Fruit fly (Drosophila melanogaster) whole organism, embryonic: ENCODE measurements around the gene Strip.

Experiments
- CG10565 ChIP-seq: fragments of 200-800 bp; sonication (Bioruptor generic); optimal IDR thresholded peaks from 3 replicates; lab custom pipeline; 2016; ENCODE audit warnings: missing biosample characterization, mild to moderate bottlenecking, missing genetic modification characterization
- CG10959 ChIP-seq: fragments of 200-800 bp; sonication (Bioruptor generic); IDR thresholded peaks from 2 replicates; pipeline ENCODE4 v1.3.6; 2022; ENCODE audit warnings: missing biosample characterization, missing genetic modification characterization
- CG11085 ChIP-seq: fragments of 200-800 bp; sonication (Bioruptor generic); IDR thresholded peaks from 2 replicates; pipeline ENCODE4 v1.3.6; 2022; ENCODE audit warnings: missing biosample characterization, missing genetic modification characterization
- CG14710 ChIP-seq: fragments of 200-800 bp; sonication (Bioruptor generic); optimal IDR thresholded peaks from 3 replicates; lab custom pipeline; 2019; ENCODE audit warnings: missing biosample characterization, mild to moderate bottlenecking, missing genetic modification characterization, moderate library complexity
- CG15696 ChIP-seq: fragments of 200-800 bp; sonication (Bioruptor generic); optimal IDR thresholded peaks from 2 replicates; lab custom pipeline; 2019; ENCODE audit warnings: missing biosample characterization, mild to moderate bottlenecking, missing genetic modification characterization, moderate library complexity
- CG17359 ChIP-seq: fragments of 200-800 bp; sonication (Bioruptor generic); optimal IDR thresholded peaks from 3 replicates; lab custom pipeline; 2018; ENCODE audit warnings: missing biosample characterization, mild to moderate bottlenecking, missing genetic modification characterization, moderate library complexity
- CG17612 ChIP-seq: fragments of 200-800 bp; sonication (Bioruptor generic); IDR thresholded peaks from 2 replicates; pipeline ENCODE4 v1.3.6; 2022; ENCODE audit warnings: missing biosample characterization, missing genetic modification characterization
- CG17802 ChIP-seq: fragments of 200-800 bp; sonication (Bioruptor generic); optimal IDR thresholded peaks from 2 replicates; lab custom pipeline; 2018; ENCODE audit warnings: missing biosample characterization, mild to moderate bottlenecking, missing genetic modification characterization, moderate library complexity
- CG18619 ChIP-seq: fragments of 200-800 bp; sonication (Bioruptor generic); optimal IDR thresholded peaks from 3 replicates; lab custom pipeline; 2017; ENCODE audit warnings: missing biosample characterization, mild to moderate bottlenecking, missing genetic modification characterization
- CG30403 ChIP-seq: fragments of 200-800 bp; sonication (Bioruptor generic); optimal IDR thresholded peaks from 3 replicates; lab custom pipeline; 2016; ENCODE audit warnings: missing biosample characterization, missing genetic modification characterization
- CG31441 ChIP-seq: fragments of 200-800 bp; sonication (Bioruptor generic); IDR thresholded peaks from 2 replicates; pipeline ENCODE4 v1.3.6; 2022; ENCODE audit warnings: missing biosample characterization, missing genetic modification characterization
- CG34376 ChIP-seq: fragments of 200-800 bp; sonication (Bioruptor generic); optimal IDR thresholded peaks from 2 replicates; lab custom pipeline; 2018; ENCODE audit warnings: missing biosample characterization, mild to moderate bottlenecking, missing genetic modification characterization
- CG6813 ChIP-seq: fragments of 200-800 bp; sonication (Bioruptor generic); optimal IDR thresholded peaks from 2 replicates; lab custom pipeline; 2017; ENCODE audit warnings: missing biosample characterization, missing genetic modification characterization, mild to moderate bottlenecking, moderate library complexity, missing genetic modification reagents
- CG7786 ChIP-seq: fragments of 200-800 bp; sonication (Bioruptor generic); optimal IDR thresholded peaks from 2 replicates; lab custom pipeline; 2016; ENCODE audit warnings: missing biosample characterization, missing genetic modification characterization
- CG7963 ChIP-seq: fragments of 200-800 bp; sonication (Bioruptor generic); IDR thresholded peaks from 3 replicates; pipeline ENCODE4 v1.3.6; 2022; ENCODE audit warnings: missing biosample characterization, missing genetic modification characterization; ENCODE audit not compliant: partially characterized antibody
- CG7987 ChIP-seq: fragments of 200-800 bp; sonication (Bioruptor generic); optimal IDR thresholded peaks from 2 replicates; lab custom pipeline; 2018; ENCODE audit warnings: missing biosample characterization, mild to moderate bottlenecking, missing genetic modification characterization, moderate library complexity
- Chrac-16 ChIP-seq: fragments of 200-800 bp; sonication (Bioruptor generic); optimal IDR thresholded peaks from 3 replicates; lab custom pipeline; 2016; ENCODE audit warnings: missing biosample characterization, missing genetic modification characterization
- Dll ChIP-seq: fragments of 200-800 bp; sonication (Bioruptor generic); IDR thresholded peaks from 4 replicates; pipeline ENCODE4 v1.3.6; 2022; ENCODE audit warnings: missing biosample characterization, missing genetic modification characterization; ENCODE audit not compliant: partially characterized antibody
- HmgD ChIP-seq: fragments of 200-800 bp; sonication (Bioruptor generic); optimal IDR thresholded peaks from 3 replicates; lab custom pipeline; 2016; ENCODE audit warnings: missing biosample characterization, missing genetic modification characterization
- Hr51 ChIP-seq, 2 experiments: fragments of 200-800 bp; sonication (Bioruptor generic); optimal IDR thresholded peaks; 2 replicates in 1 of 2; 3 replicates in 1 of 2; lab custom pipeline; 2016 to 2018; ENCODE audit warnings: missing biosample characterization in 2 of 2, missing genetic modification characterization in 2 of 2, mild to moderate bottlenecking in 1 of 2, moderate library complexity in 1 of 2
- Hr78 ChIP-seq, 2 experiments: fragments of 200-800 bp in 1 of 2; fragments of >200 bp in 1 of 2; sonication (Bioruptor generic) in 1 of 2; optimal IDR thresholded peaks; 2 replicates each; lab custom pipeline; 2017 to 2019; ENCODE audit warnings: missing biosample characterization in 2 of 2, missing genetic modification characterization in 2 of 2, mild to moderate bottlenecking in 1 of 2, moderate library complexity in 1 of 2
- Myb ChIP-seq: fragments of 200-800 bp; sonication (Bioruptor generic); optimal IDR thresholded peaks from 2 replicates; lab custom pipeline; 2016; ENCODE audit warnings: missing biosample characterization, missing genetic modification characterization
- NFAT ChIP-seq: fragments of 200-800 bp; sonication (Bioruptor generic); IDR thresholded peaks from 2 replicates; pipeline ENCODE4 v1.3.6; 2022; ENCODE audit warnings: missing biosample characterization, missing genetic modification characterization
- Opbp ChIP-seq: fragments of 200-800 bp; sonication (Bioruptor generic); IDR thresholded peaks from 3 replicates; pipeline ENCODE4 v1.3.6; 2022; ENCODE audit warnings: missing biosample characterization, missing genetic modification characterization; ENCODE audit not compliant: partially characterized antibody
- TFAM ChIP-seq: fragments of 200-800 bp; sonication (Bioruptor generic); optimal IDR thresholded peaks from 2 replicates; lab custom pipeline; 2017; ENCODE audit warnings: missing biosample characterization, missing genetic modification characterization, inconsistent platforms
- YL-1 ChIP-seq: fragments of 200-800 bp; sonication (Bioruptor generic); optimal IDR thresholded peaks from 3 replicates; lab custom pipeline; 2017; ENCODE audit warnings: missing biosample characterization, mild to moderate bottlenecking, missing genetic modification characterization
- bab2 ChIP-seq: fragments of 200-800 bp; sonication (Bioruptor generic); optimal IDR thresholded peaks from 2 replicates; lab custom pipeline; 2016; ENCODE audit warnings: missing biosample characterization, missing genetic modification characterization
- bigmax ChIP-seq: fragments of 200-800 bp; sonication (Bioruptor generic); optimal IDR thresholded peaks from 2 replicates; lab custom pipeline; 2018; ENCODE audit warnings: missing biosample characterization, mild to moderate bottlenecking, missing genetic modification characterization
- bowl ChIP-seq: fragments of 200-800 bp; sonication (Bioruptor generic); IDR thresholded peaks from 2 replicates; pipeline ENCODE4 v1.3.6; 2022; ENCODE audit warnings: missing biosample characterization, missing genetic modification characterization
- cato ChIP-seq: fragments of 200-800 bp; sonication (Bioruptor generic); optimal IDR thresholded peaks from 2 replicates; lab custom pipeline; 2016; ENCODE audit warnings: missing biosample characterization, missing genetic modification characterization, borderline replicate concordance
- chif ChIP-seq, 2 experiments: fragments of 200-800 bp; sonication (Bioruptor generic); optimal IDR thresholded peaks; 3 replicates each; lab custom pipeline; 2016; ENCODE audit warnings: missing biosample characterization in 2 of 2, missing genetic modification characterization in 2 of 2
- crp ChIP-seq, 2 experiments: fragments of 200-800 bp; sonication (Bioruptor generic); optimal IDR thresholded peaks; 2 replicates in 1 of 2; 3 replicates in 1 of 2; lab custom pipeline; 2017; ENCODE audit warnings: missing biosample characterization in 2 of 2, missing genetic modification characterization in 2 of 2, mild to moderate bottlenecking in 1 of 2, moderate library complexity in 1 of 2
- ems ChIP-seq: fragments of 200-800 bp; sonication (Bioruptor generic); optimal IDR thresholded peaks from 3 replicates; lab custom pipeline; 2016; ENCODE audit warnings: missing biosample characterization, missing genetic modification characterization
- gfzf ChIP-seq: fragments of 200-800 bp; sonication (Bioruptor generic); optimal IDR thresholded peaks from 2 replicates; lab custom pipeline; 2016; ENCODE audit warnings: missing biosample characterization, mild to moderate bottlenecking, missing genetic modification characterization, moderate library complexity
- grn ChIP-seq: fragments of 200-800 bp; sonication (Bioruptor generic); optimal IDR thresholded peaks from 3 replicates; lab custom pipeline; 2017; ENCODE audit warnings: missing biosample characterization, missing genetic modification characterization
- inv ChIP-seq: fragments of 200-800 bp; sonication (Bioruptor generic); IDR thresholded peaks from 2 replicates; pipeline ENCODE4 v1.3.6; 2022; ENCODE audit warnings: missing biosample characterization, missing genetic modification characterization; ENCODE audit not compliant: partially characterized antibody
- pan ChIP-seq, 4 experiments: fragments of >200 bp in 3 of 4; fragments of 200-800 bp in 1 of 4; sonication (Bioruptor generic) in 1 of 4; optimal IDR thresholded peaks in 3 of 4; IDR thresholded peaks in 1 of 4; 2 replicates each; pipeline versions ENCODE4 v1.3.6 to Lab custom; 2017 to 2022; ENCODE audit warnings: missing biosample characterization in 2 of 4, missing genetic modification characterization in 2 of 4, mixed read lengths in 1 of 4
- row ChIP-seq: fragments of 200-800 bp; sonication (Bioruptor generic); IDR thresholded peaks from 3 replicates; pipeline ENCODE4 v1.3.6; 2022; ENCODE audit warnings: missing biosample characterization, missing genetic modification characterization
- sens-2 ChIP-seq: fragments of 200-800 bp; sonication (Bioruptor generic); IDR thresholded peaks from 2 replicates; pipeline ENCODE4 v1.3.6; 2022; ENCODE audit warnings: missing biosample characterization, missing genetic modification characterization
- seq ChIP-seq: fragments of 200-800 bp; sonication (Bioruptor generic); IDR thresholded peaks from 2 replicates; pipeline ENCODE4 v1.3.6; 2022; ENCODE audit warnings: missing biosample characterization, missing genetic modification characterization
- sqz ChIP-seq: fragments of 200-800 bp; sonication (Bioruptor generic); optimal IDR thresholded peaks from 3 replicates; lab custom pipeline; 2018; ENCODE audit warnings: missing biosample characterization, mild to moderate bottlenecking, missing genetic modification characterization
- stwl ChIP-seq: fragments of 200-800 bp; sonication (Bioruptor generic); optimal IDR thresholded peaks from 3 replicates; lab custom pipeline; 2018; ENCODE audit warnings: missing biosample characterization, mild to moderate bottlenecking, missing genetic modification characterization, moderate library complexity
- toy ChIP-seq: fragments of 200-800 bp; sonication (Bioruptor generic); IDR thresholded peaks from 2 replicates; pipeline ENCODE4 v1.3.6; 2022; ENCODE audit warnings: missing biosample characterization, missing genetic modification characterization
- trem ChIP-seq: fragments of 200-800 bp; optimal IDR thresholded peaks from 3 replicates; lab custom pipeline; 2019; ENCODE audit warnings: missing biosample characterization, mild to moderate bottlenecking, missing genetic modification characterization, moderate library complexity
- ttk ChIP-seq: fragments of 200-800 bp; sonication (Bioruptor generic); IDR thresholded peaks from 2 replicates; pipeline ENCODE4 v2.1.2; 2022; ENCODE audit warnings: missing biosample characterization, missing genetic modification characterization
- unc-4 ChIP-seq: fragments of 200-800 bp; sonication (Bioruptor generic); IDR thresholded peaks from 2 replicates; pipeline ENCODE4 v1.3.6; 2022; ENCODE audit warnings: missing biosample characterization, missing genetic modification characterization; ENCODE audit not compliant: partially characterized antibody

The Strip gene

DNA sequence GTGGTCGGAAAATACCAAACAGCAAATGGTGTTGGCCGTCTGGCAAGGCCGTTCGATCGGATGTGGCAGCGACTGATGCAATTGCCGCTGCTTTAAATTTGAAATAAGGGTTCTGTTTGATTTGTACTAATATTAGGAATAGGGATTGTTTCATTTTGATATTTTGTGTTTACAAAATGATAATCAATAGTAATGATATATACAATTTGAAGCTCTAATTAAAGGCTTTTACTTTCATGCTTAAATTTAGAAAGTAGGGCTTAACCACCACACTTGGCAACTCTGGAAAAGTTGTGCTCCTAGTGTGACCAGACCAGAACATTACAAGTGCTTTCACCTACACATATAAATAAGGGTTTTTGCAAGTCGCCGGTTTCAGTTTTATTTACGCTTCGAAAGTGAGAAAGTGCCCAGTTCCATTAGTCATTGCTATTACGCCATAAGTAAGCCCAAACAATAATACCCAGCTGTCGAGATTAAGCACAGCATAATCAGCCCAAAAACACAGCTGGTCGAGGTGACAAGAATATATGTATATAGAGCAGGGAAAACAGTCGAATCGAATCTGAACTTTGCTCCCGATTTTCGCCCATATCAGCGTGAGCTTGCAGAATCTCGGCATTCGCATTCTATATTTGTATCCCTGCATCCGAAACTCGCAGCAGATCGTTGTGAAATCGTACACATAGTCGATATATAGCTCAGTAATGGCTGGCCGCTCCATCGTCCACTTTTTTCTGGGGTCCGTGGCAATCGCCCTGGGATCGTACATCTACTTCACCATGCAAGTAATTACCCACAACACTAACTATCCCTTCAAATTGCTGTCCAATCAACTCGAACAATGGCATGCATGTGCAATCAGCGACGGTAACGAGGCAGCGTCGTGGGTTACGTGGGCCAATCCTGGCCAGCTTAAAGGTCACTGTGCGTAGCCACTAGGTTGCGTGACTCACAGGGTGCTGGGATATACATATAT is 2.5 kb downstream of the Strip start, which contains the start of gene Gtpx (continued):
- TF ChIP-seq ems (GFP tag; lab: Kevin White, UChicago) (peak; percentile 34), CG34376 (peak; percentile 5), Opbp (no peak), CG17802 (tag; lab: Kevin White, UChicago) (peak; percentile 15), seq (no peak), CG17612 (no peak), stwl (tag; lab: Kevin White, UChicago) (peak; percentile 88), CG7963 (GFP tag; lab: Robert Waterston, UW) (no peak), HmgD (GFP tag; lab: Kevin White, UChicago) (peak; percentile 29), grn (GFP tag; lab: Kevin White, UChicago) (no peak), CG10959 (no peak), unc-4 (GFP tag; lab: Robert Waterston, UW) (no peak), sens-2 (GFP tag; lab: Robert Waterston, UW) (no peak), ttk (GFP tag; lab: Robert Waterston, UW) (no peak), YL-1 (GFP tag; lab: Kevin White, UChicago) (peak; percentile 75), Myb (GFP tag; lab: Kevin White, UChicago) (peak; percentile 86), NFAT (GFP tag; lab: Robert Waterston, UW) (no peak), gfzf (peak; percentile 87), CG31441 (GFP tag; lab: Robert Waterston, UW) (no peak; the same call in 1 of the 2 replicates), row (GFP tag; lab: Robert Waterston, UW) (peak; percentile 81), trem (tag; lab: Kevin White, UChicago) (peak; percentile 43), CG17359 (tag; lab: Kevin White, UChicago) (peak; percentile 9), CG11085 (no peak), pan (optimal IDR thresholded peaks at IDR 0.05; lab: Kevin White, UChicago) (no peak), pan (GFP tag; optimal IDR thresholded peaks at IDR 0.05 in 1 of 2, IDR thresholded peaks at IDR 0.05 in 1 of 2) (no peak), Hr78 (GFP tag; optimal IDR thresholded peaks at IDR 0.05; lab: Kevin White, UChicago) (peak in 1 of 2 experiments; percentile 57), crp (GFP tag; optimal IDR thresholded peaks at IDR 0.05; lab: Kevin White, UChicago) (peak in 1 of 2 experiments; percentile 22), CG18619 (GFP tag; lab: Kevin White, UChicago) (peak; percentile 46), Hr51 (GFP tag; optimal IDR thresholded peaks at IDR 0.05; lab: Kevin White, UChicago) (no peak), CG30403 (peak; percentile 62), bab2 (GFP tag; lab: Kevin White, UChicago) (no peak), inv (GFP tag; lab: Robert Waterston, UW) (no peak), CG7786 (GFP tag; lab: Kevin White, UChicago) (peak; percentile 21), toy (GFP tag; lab: Robert Waterston, UW) (no peak), CG15696 (no peak), CG14710 (peak; percentile 65), sqz (GFP tag; lab: Kevin White, UChicago) (no peak), CG6813 (GFP tag; lab: Kevin White, UChicago) (no peak), chif (GFP tag; optimal IDR thresholded peaks at IDR 0.05; lab: Kevin White, UChicago) (peak in 1 of 2 experiments; percentile 37), cato (GFP tag; lab: Kevin White, UChicago) (no peak), Chrac-16 (GFP tag; lab: Kevin White, UChicago) (peak; percentile 56), bigmax (no peak), bowl (GFP tag; lab: Robert Waterston, UW) (no peak), Dll (GFP tag; lab: Robert Waterston, UW) (peak; percentile 51; the same call in 2 of the 4 replicates), CG7987 (GFP tag; lab: Kevin White, UChicago) (no peak), CG10565 (GFP tag; lab: Kevin White, UChicago) (no peak), TFAM (GFP tag; lab: Kevin White, UChicago) (no peak)
